Worm (Caenorhabditis elegans): ENCODE measurements around the gene lin-1.
"Not testable (repeated sequence)": the region's sequence is repeated elsewhere in the genome, so short reads cannot be mapped to it uniquely, and the experiment has no call there.

ce11 chrIV:2231726-2232125 lies 68.4 kb downstream of the lin-1 start:
- TF ChIP-seq klf-2 (GFP tag; conservative IDR thresholded peaks at IDR 0.05); cog-1 (tag; optimal IDR thresholded peaks at IDR 0.05); med-1 (GFP tag; optimal IDR thresholded peaks at IDR 0.05; ENCODE audit: insufficient read depth): not testable (repeated sequence)
- peak; percentile 96 for TF ChIP-seq T22C8.4 (GFP tag; IDR thresholded peaks at IDR 0.05)

Measured in whole organism, midembryonic.